Worm (Caenorhabditis elegans) whole organism, late embryonic: ENCODE results near the gene T27E7.5.

Experiments used
- F13H6.1 ChIP-seq: sonication (generic microtip); optimal IDR thresholded peaks from 2 replicates; lab custom pipeline; 2016; ENCODE audit warnings: missing genetic modification characterization, missing compliant biosample characterization
- ceh-18 ChIP-seq: sonication (generic microtip); optimal IDR thresholded peaks from 2 replicates; lab custom pipeline; 2016; ENCODE audit warnings: missing genetic modification characterization, missing compliant biosample characterization
- ceh-19 ChIP-seq: fragments of 200-800 bp; sonication (Bioruptor generic); optimal IDR thresholded peaks from 2 replicates; lab custom pipeline; 2018; ENCODE audit warnings: mild to moderate bottlenecking, missing genetic modification characterization, missing compliant biosample characterization
- ceh-30 ChIP-seq: fragments of 150-350 bp; optimal IDR thresholded peaks from 2 replicates; lab custom pipeline; 2014; ENCODE audit warnings: missing biosample characterization, missing genetic modification characterization
- ceh-34 ChIP-seq: sonication (generic microtip); optimal IDR thresholded peaks from 2 replicates; lab custom pipeline; 2016; ENCODE audit warnings: mild to moderate bottlenecking, missing genetic modification characterization, missing compliant biosample characterization
- ceh-6 ChIP-seq: fragments of 200-800 bp; sonication (Bioruptor generic); optimal IDR thresholded peaks from 2 replicates; lab custom pipeline; 2018; ENCODE audit warnings: mild to moderate bottlenecking, missing genetic modification characterization, missing compliant biosample characterization
- ceh-9 ChIP-seq: sonication (generic microtip); optimal IDR thresholded peaks from 2 replicates; lab custom pipeline; 2016; ENCODE audit warnings: mild to moderate bottlenecking, missing genetic modification characterization, inconsistent platforms, missing compliant biosample characterization
- dve-1 ChIP-seq: sonication (generic microtip); optimal IDR thresholded peaks from 2 replicates; lab custom pipeline; 2017; ENCODE audit warnings: antibody characterized with exemption, mild to moderate bottlenecking, missing genetic modification characterization, missing compliant biosample characterization
- elt-4 ChIP-seq: sonication (generic microtip); optimal IDR thresholded peaks from 2 replicates; lab custom pipeline; 2016; ENCODE audit warnings: missing genetic modification characterization, missing compliant biosample characterization
- ets-4 ChIP-seq: sonication (generic microtip); optimal IDR thresholded peaks from 2 replicates; lab custom pipeline; 2016; ENCODE audit warnings: missing genetic modification characterization, missing compliant biosample characterization
- eyg-1 ChIP-seq: sonication (generic microtip); optimal IDR thresholded peaks from 2 replicates; lab custom pipeline; 2016; ENCODE audit warnings: missing genotype, missing genetic modification characterization, missing compliant biosample characterization
- fax-1 ChIP-seq: sonication (generic microtip); optimal IDR thresholded peaks from 2 replicates; lab custom pipeline; 2016; ENCODE audit warnings: missing genotype, missing genetic modification characterization, missing compliant biosample characterization
- fkh-10 ChIP-seq: fragments of 150-350 bp; optimal IDR thresholded peaks from 2 replicates; lab custom pipeline; 2014; ENCODE audit warnings: missing biosample characterization, missing genetic modification reagents, missing genetic modification characterization
- fkh-6 ChIP-seq: sonication (generic microtip); optimal IDR thresholded peaks from 2 replicates; lab custom pipeline; 2016; ENCODE audit warnings: missing genetic modification characterization, missing compliant biosample characterization
- gmeb-2 ChIP-seq: sonication (generic microtip); optimal IDR thresholded peaks from 2 replicates; lab custom pipeline; 2016; ENCODE audit warnings: missing genetic modification characterization, inconsistent platforms, missing compliant biosample characterization
- hlh-15 ChIP-seq: sonication (generic microtip); optimal IDR thresholded peaks from 2 replicates; lab custom pipeline; 2016; ENCODE audit warnings: missing genetic modification characterization, missing compliant biosample characterization
- hlh-6 ChIP-seq: sonication (generic microtip); optimal IDR thresholded peaks from 2 replicates; lab custom pipeline; 2016; ENCODE audit warnings: missing genotype, missing genetic modification characterization, missing compliant biosample characterization
- hlh-8 ChIP-seq: sonication (generic microtip); optimal IDR thresholded peaks from 2 replicates; lab custom pipeline; 2016; ENCODE audit warnings: missing genotype, missing genetic modification characterization, missing compliant biosample characterization
- lim-6 ChIP-seq: sonication (generic microtip); optimal IDR thresholded peaks from 2 replicates; lab custom pipeline; 2016; ENCODE audit warnings: missing genetic modification characterization, missing compliant biosample characterization
- lin-11 ChIP-seq: fragments of 200-800 bp; sonication (Bioruptor generic); optimal IDR thresholded peaks from 2 replicates; lab custom pipeline; 2018; ENCODE audit warnings: mild to moderate bottlenecking, missing genetic modification characterization, missing compliant biosample characterization
- mec-3 ChIP-seq: sonication (generic microtip); optimal IDR thresholded peaks from 2 replicates; lab custom pipeline; 2016; ENCODE audit warnings: borderline replicate concordance, missing genetic modification characterization, missing compliant biosample characterization
- nhr-232 ChIP-seq: sonication (generic microtip); optimal IDR thresholded peaks from 2 replicates; lab custom pipeline; 2016; ENCODE audit warnings: missing genetic modification characterization, missing compliant biosample characterization
- pag-3 ChIP-seq: sonication (generic microtip); optimal IDR thresholded peaks from 2 replicates; lab custom pipeline; 2016; ENCODE audit warnings: missing compliant biosample characterization, missing genetic modification characterization, borderline replicate concordance
- pax-1 ChIP-seq: fragments of 150-350 bp; optimal IDR thresholded peaks from 2 replicates; lab custom pipeline; 2014; ENCODE audit warnings: missing biosample characterization, missing genetic modification characterization
- pha-4 ChIP-seq: fragments of 150-350 bp; optimal IDR thresholded peaks from 2 replicates; lab custom pipeline; 2018; ENCODE audit warnings: missing biosample characterization, missing genetic modification reagents, missing genetic modification characterization
- pqm-1 ChIP-seq: sonication (generic microtip); optimal IDR thresholded peaks from 2 replicates; lab custom pipeline; 2016; ENCODE audit warnings: missing genetic modification characterization, missing compliant biosample characterization
- pros-1 ChIP-seq: fragments of 150-350 bp; optimal IDR thresholded peaks from 2 replicates; lab custom pipeline; 2014; ENCODE audit warnings: missing biosample characterization, missing genetic modification reagents, missing genetic modification characterization
- rnt-1 ChIP-seq: sonication (generic microtip); optimal IDR thresholded peaks from 2 replicates; lab custom pipeline; 2016; ENCODE audit warnings: missing genetic modification characterization, missing compliant biosample characterization
- sdc-2 ChIP-seq: sonication (generic microtip); optimal IDR thresholded peaks from 2 replicates; lab custom pipeline; 2016; ENCODE audit warnings: missing genotype, missing genetic modification characterization, missing compliant biosample characterization
- sox-2 ChIP-seq: fragments of 200-800 bp; sonication (Bioruptor generic); IDR thresholded peaks from 2 replicates; pipeline ENCODE4 v1.3.6; 2022; ENCODE audit warnings: missing genetic modification reagents, missing genetic modification characterization, missing compliant biosample characterization
- tbx-2 ChIP-seq: sonication (generic microtip); optimal IDR thresholded peaks from 2 replicates; lab custom pipeline; 2016; ENCODE audit warnings: missing genetic modification characterization, missing compliant biosample characterization
- tbx-7 ChIP-seq: sonication (generic microtip); optimal IDR thresholded peaks from 2 replicates; lab custom pipeline; 2016; ENCODE audit warnings: missing genotype, missing genetic modification characterization, missing compliant biosample characterization
- unc-3 ChIP-seq, 2 experiments: fragments of 200-800 bp in 1 of 2; sonication (Bioruptor generic) in 1 of 2; sonication (generic microtip) in 1 of 2; conservative IDR thresholded peaks in 1 of 2; optimal IDR thresholded peaks in 1 of 2; 2 replicates each; pipeline versions ENCODE4 v1.3.6 to Lab custom; 2016 to 2022; ENCODE audit warnings: missing compliant biosample characterization in 2 of 2, missing genetic modification characterization in 2 of 2, missing genetic modification reagents in 1 of 2
- unc-42 ChIP-seq: sonication (generic microtip); optimal IDR thresholded peaks from 2 replicates; lab custom pipeline; 2016; ENCODE audit warnings: missing genotype, missing genetic modification characterization, missing compliant biosample characterization
- unc-86 ChIP-seq: sonication (generic microtip); optimal IDR thresholded peaks from 2 replicates; lab custom pipeline; 2016; ENCODE audit warnings: missing genetic modification characterization, missing compliant biosample characterization
- zip-5 ChIP-seq: sonication (generic microtip); optimal IDR thresholded peaks from 2 replicates; lab custom pipeline; 2016; ENCODE audit warnings: missing genetic modification characterization, missing compliant biosample characterization
- ztf-16 ChIP-seq: sonication (generic microtip); optimal IDR thresholded peaks from 2 replicates; lab custom pipeline; 2017; ENCODE audit warnings: missing genetic modification characterization, missing compliant biosample characterization

T27E7.5 gene

ce11 chrIV:14496494-14496893 lies 40.5 kb upstream of the T27E7.5 start (continued):
- TF ChIP-seq pax-1 (no peak), unc-42 (tag; lab: Kevin White, UChicago) (no peak), unc-86 (tag; lab: Kevin White, UChicago) (no peak), pros-1 (no peak), F13H6.1 (tag; lab: Kevin White, UChicago) (peak; percentile 34), pha-4 (tag; lab: Kevin White, UChicago) (no peak), lin-11 (tag; lab: Kevin White, UChicago) (no peak), lim-6 (tag; lab: Kevin White, UChicago) (no peak), ceh-30 (tag; lab: Kevin White, UChicago) (no peak), ceh-34 (tag; lab: Kevin White, UChicago) (peak; percentile 55), ceh-18 (tag; lab: Kevin White, UChicago) (no peak), ceh-9 (tag; lab: Kevin White, UChicago) (no peak), mec-3 (tag; lab: Kevin White, UChicago) (no peak), sox-2 (peak; percentile 49), eyg-1 (tag; lab: Kevin White, UChicago) (peak; percentile 6), fkh-10 (GFP tag; lab: Kevin White, UChicago) (no peak), hlh-6 (tag; lab: Kevin White, UChicago) (no peak), fkh-6 (tag; lab: Kevin White, UChicago) (peak; percentile 22), zip-5 (tag; lab: Kevin White, UChicago) (no peak), nhr-232 (tag; lab: Kevin White, UChicago) (no peak), tbx-7 (tag; lab: Kevin White, UChicago) (no peak), dve-1 (tag; lab: Kevin White, UChicago) (no peak), gmeb-2 (tag; lab: Kevin White, UChicago) (no peak), sdc-2 (tag; lab: Kevin White, UChicago) (no peak), fax-1 (tag; lab: Kevin White, UChicago) (no peak), pag-3 (no peak), ets-4 (no peak), pqm-1 (no peak), hlh-8 (tag; lab: Kevin White, UChicago) (peak; percentile 5), elt-4 (no peak), hlh-15 (tag; lab: Kevin White, UChicago) (no peak)

DNA sequence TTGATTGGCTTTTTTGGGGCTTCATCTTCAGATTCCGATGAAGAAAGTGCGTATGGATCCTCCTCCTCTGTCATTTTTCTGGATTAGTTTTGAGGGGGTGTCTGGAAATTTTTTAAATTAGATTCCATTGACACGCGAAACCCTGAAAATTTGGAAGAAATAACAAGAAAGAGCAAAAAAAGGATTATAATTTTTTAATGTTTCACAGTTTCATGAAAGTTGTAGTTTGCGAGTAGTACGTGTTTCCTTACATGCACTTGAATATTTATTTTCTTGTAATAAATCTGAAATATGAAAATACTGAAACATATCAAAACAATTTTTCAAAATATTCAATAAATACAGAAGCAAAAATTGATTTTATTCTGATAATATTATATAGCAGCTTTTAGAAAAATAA lies 31.9 kb upstream of the T27E7.5 start, which contains the start of gene tag-273:
TSS of gene tag-273 (minus strand) at position 101 of the 400 bp plus-strand sequence.
- no peak for TF ChIP-seq ceh-19

DNA sequence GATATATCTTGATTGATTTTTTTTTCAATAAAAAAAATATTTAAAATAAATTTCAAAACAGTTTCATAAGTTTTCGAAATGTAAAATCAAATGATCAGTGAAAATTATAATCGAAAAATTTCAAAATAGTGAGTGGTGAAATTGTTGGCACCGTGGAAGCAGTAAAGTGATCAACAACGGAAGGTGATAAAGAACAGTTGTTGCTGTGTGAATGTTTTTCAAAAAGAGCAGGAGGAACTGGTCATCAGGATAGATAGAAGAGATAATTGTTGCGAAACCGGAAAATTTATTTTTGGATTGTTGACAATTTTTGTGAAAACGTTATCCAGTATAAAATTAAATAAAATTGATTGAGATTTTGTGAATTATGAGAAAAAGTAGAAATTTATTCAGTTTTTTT lies 30.9 kb upstream of the T27E7.5 start:
- TF ChIP-seq ceh-6 (GFP tag; lab: Kevin White, UChicago) (no peak), ztf-16 (tag; lab: Kevin White, UChicago) (no peak), lim-6 (tag; lab: Kevin White, UChicago) (no peak), unc-3 (GFP tag; conservative IDR thresholded peaks at IDR 0.05; lab: Robert Waterston, UW) (no peak), unc-3 (tag; optimal IDR thresholded peaks at IDR 0.05; lab: Kevin White, UChicago) (no peak), nhr-232 (tag; lab: Kevin White, UChicago) (no peak), sdc-2 (tag; lab: Kevin White, UChicago) (no peak)
- TF ChIP-seq, all 69 proteins: peak for 0

DNA sequence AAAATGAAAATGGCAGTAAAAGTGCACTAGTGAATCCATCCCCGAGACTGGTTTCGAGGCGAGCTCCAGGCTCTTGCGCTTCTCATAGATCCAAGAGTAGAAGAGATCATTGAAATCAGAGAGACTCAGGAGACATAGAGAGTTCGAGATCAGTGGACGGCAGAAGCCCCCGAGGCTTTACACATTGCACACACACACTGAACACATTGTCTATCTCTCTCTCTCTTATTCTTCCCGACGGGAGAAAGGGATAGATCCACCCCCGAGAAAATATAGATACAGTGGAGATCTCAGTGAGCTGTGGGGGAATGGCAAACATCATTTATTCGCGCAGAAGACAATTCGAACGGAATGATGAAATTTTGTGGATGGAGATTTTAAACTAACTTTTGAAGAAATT lies 30.0 kb upstream of the T27E7.5 start:
- TF ChIP-seq tbx-2 (tag; lab: Kevin White, UChicago): peak; percentile 2
- peak; percentile 23 for TF ChIP-seq ceh-18 (tag; lab: Kevin White, UChicago)
- no peak for TF ChIP-seq F13H6.1 (tag; lab: Kevin White, UChicago)
- TF ChIP-seq rnt-1 (tag; lab: Kevin White, UChicago): peak; percentile 77
